Worm (Caenorhabditis elegans): ENCODE data around the gene tag-275.

Gene tag-275

DNA sequence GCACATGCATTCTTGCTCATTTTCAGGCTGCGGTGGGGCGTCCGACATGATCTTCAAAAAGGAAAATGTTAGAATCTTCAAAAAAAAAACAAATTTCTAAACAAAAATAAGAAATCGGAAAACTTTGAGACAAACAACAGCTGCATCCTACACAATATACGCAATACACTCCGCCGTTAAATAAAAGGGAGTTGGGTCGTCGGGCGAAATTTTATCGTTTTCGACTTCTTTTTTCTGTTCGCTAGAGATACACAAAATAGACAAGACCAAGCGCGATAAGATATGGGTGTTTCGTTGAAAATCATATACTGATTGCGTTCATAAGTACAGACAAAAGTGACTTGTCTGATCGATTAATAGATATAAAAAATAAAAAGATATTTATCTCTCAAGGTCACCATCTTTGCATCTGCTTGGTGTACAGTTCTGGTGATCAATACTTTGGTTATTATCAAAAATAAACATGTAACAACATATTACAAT lies 41.0 kb downstream of the tag-275 start, which contains the start of gene kynu-1:
Gene kynu-1, minus strand, starts transcription at position 51 of the 483 bp plus-strand sequence.
- TF ChIP-seq ceh-8 (GFP tag; optimal IDR thresholded peaks at IDR 0.05), result no peak
- TF ChIP-seq snu-23 (GFP tag; optimal IDR thresholded peaks at IDR 0.05), result peak; percentile 9
- peak; percentile 56 for TF ChIP-seq nhr-20 (tag; optimal IDR thresholded peaks at IDR 0.05)
- TF ChIP-seq elt-3 (tag; optimal IDR thresholded peaks at IDR 0.05), result peak in 3 of 6 experiments; percentile 43 to 84 (median 61)
- no peak for TF ChIP-seq unc-30 (tag; optimal IDR thresholded peaks at IDR 0.05)
- peak; percentile 62 for TF ChIP-seq lin-14 (GFP tag; optimal IDR thresholded peaks at IDR 0.05)
- TF ChIP-seq nhr-71 (tag; optimal IDR thresholded peaks at IDR 0.05), result peak; percentile 19
- TF ChIP-seq dsc-1 (tag; optimal IDR thresholded peaks at IDR 0.05), result no peak
- TF ChIP-seq nhr-28 (tag; optimal IDR thresholded peaks at IDR 0.05), result no peak
- no peak for TF ChIP-seq ceh-82 (tag; optimal IDR thresholded peaks at IDR 0.05)
- TF ChIP-seq tlp-1 (tag; optimal IDR thresholded peaks at IDR 0.05), result no peak
- TF ChIP-seq nhr-85 (tag), result peak; percentile 71
- peak; percentile 90 for TF ChIP-seq blmp-1 (tag; optimal IDR thresholded peaks at IDR 0.05)
- no peak for TF ChIP-seq hpl-2 (GFP tag; optimal IDR thresholded peaks at IDR 0.05)
- peak; percentile 25 for TF ChIP-seq nhr-90 (tag; optimal IDR thresholded peaks at IDR 0.05; ENCODE audit: poor library complexity)

DNA sequence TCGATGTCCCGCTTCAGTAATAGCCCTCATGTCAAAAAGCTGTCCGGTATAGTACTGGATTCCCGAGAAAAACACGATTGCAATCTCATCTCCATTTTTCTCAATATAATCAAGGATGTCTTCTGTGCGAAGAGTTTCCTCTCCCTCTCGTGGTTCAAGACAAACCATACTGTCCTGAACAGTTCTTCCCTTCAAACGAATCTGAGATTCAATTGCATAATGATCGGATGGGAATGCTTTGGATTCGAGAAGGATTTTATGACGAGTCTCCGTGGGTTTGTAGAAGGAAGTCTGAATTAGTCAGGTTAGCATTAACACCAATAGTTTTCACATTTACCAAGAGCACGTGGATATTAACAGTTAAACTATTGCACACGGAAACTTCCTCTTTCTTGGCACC lies 42.4 kb downstream of the tag-275 start:
- TF ChIP-seq zip-4 (GFP tag; optimal IDR thresholded peaks at IDR 0.05) (no peak), lin-15B (tag; optimal IDR thresholded peaks at IDR 0.05) (no peak), lin-39 (tag; optimal IDR thresholded peaks at IDR 0.05) (no peak), isw-1 (GFP tag; IDR thresholded peaks at IDR 0.05) (no peak), grh-1 (GFP tag; IDR thresholded peaks at IDR 0.05) (no peak), unc-130 (tag; optimal IDR thresholded peaks at IDR 0.05) (no peak), efl-3 (GFP tag; optimal IDR thresholded peaks at IDR 0.05) (no peak), alr-1 (tag; optimal IDR thresholded peaks at IDR 0.05; ENCODE audit: borderline replicate concordance) (no peak), snu-23 (GFP tag; optimal IDR thresholded peaks at IDR 0.05) (no peak), unc-98 (GFP tag; IDR thresholded peaks at IDR 0.05) (no peak), mep-1 (tag; optimal IDR thresholded peaks at IDR 0.05) (no peak), ces-1 (GFP tag; optimal IDR thresholded peaks at IDR 0.05) (no peak), egl-13 (tag; optimal IDR thresholded peaks at IDR 0.05) (no peak), lin-14 (GFP tag; optimal IDR thresholded peaks at IDR 0.05) (no peak), skn-1 (tag; optimal IDR thresholded peaks at IDR 0.05) (no peak), pqm-1 (tag; optimal IDR thresholded peaks at IDR 0.05) (no peak)

DNA sequence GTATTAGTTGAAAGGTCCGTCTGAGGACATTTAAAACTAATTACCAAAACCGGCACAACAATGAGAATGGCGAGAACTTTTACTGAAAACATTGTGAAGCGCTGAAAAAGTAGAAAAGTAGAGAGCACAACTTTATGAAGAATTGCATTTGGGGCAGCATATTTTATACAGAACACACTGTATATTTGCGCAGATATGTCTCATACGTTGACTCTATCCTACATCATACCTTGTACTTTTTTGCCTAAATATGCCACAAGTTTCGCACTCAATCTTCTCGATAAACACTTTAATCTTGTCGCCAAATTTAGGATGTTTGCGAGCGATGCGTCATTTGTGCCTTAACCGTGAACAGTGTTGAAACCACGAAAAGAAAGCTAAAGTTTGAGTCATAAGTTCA lies 47.1 kb downstream of the tag-275 start, which contains the start of gene C15H9.11:
Gene C15H9.11, minus strand, starts transcription at position 101 of the 400 bp plus-strand sequence.
- no peak for TF ChIP-seq mab-9 (GFP tag; IDR thresholded peaks at IDR 0.05)
- no peak for TF ChIP-seq dpl-1 (GFP tag; optimal IDR thresholded peaks at IDR 0.05)
- TF ChIP-seq nhr-12 (tag; optimal IDR thresholded peaks at IDR 0.05), result no peak
- no peak for TF ChIP-seq unc-62 (GFP tag; optimal IDR thresholded peaks at IDR 0.05)
- TF ChIP-seq lsy-2 (tag; optimal IDR thresholded peaks at IDR 0.05), result no peak
- no peak for TF ChIP-seq blmp-1 (tag; optimal IDR thresholded peaks at IDR 0.05)
- TF ChIP-seq fkh-8 (tag; optimal IDR thresholded peaks at IDR 0.05), result no peak
- no peak for TF ChIP-seq lin-39 (tag; optimal IDR thresholded peaks at IDR 0.05)

DNA sequence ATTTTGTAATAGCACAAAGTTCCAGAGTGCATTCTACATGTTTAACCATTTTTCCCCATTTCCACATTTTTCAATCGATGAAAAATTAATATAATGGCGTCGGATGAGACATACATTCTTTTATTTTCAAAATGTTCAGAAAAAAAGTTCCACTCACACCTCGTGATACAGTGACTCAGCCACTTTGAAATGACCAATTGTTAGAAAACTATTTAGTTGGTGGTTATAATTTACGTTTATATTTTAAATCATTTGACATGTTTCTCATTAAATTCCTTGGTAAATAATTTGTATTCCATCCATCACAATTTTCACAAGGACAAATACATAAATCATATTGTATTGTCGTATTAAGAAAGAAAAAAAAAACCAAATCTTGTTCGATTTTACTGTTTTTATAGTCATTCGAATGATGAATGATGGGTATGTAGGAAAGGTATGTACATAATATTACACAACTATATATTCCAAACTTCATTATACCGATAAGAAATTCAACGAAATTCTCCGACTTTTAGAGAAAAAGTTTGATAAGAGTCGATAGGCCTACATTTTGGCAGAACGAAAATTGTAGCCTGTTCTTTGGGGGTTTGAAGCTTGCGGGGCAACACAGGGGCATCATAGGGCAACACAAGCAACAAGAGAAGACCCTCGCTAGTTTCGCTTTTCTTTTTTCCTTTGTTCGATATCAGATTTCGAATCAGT lies 49.8 kb downstream of the tag-275 start:
- TF ChIP-seq elt-2 (tag; optimal IDR thresholded peaks at IDR 0.05) (peak; percentile 0), blmp-1 (tag; optimal IDR thresholded peaks at IDR 0.05) (peak; percentile 83), mef-2 (tag; optimal IDR thresholded peaks at IDR 0.05) (no peak), C16A3.4 (tag; optimal IDR thresholded peaks at IDR 0.05) (no peak), ztf-4 (tag; optimal IDR thresholded peaks at IDR 0.05) (no peak), tlp-1 (tag; optimal IDR thresholded peaks at IDR 0.05) (no peak), aly-2 (tag; optimal IDR thresholded peaks at IDR 0.05) (no peak), xbp-1 (tag; optimal IDR thresholded peaks at IDR 0.05) (no peak), nhr-237 (tag; optimal IDR thresholded peaks at IDR 0.05) (no peak), F16B12.6 (tag; optimal IDR thresholded peaks at IDR 0.05) (no peak), nhr-19 (GFP tag; conservative IDR thresholded peaks at IDR 0.05) (no peak), nhr-20 (tag; optimal IDR thresholded peaks at IDR 0.05) (no peak), snu-23 (GFP tag; optimal IDR thresholded peaks at IDR 0.05) (no peak), sptf-1 (tag; optimal IDR thresholded peaks at IDR 0.05) (no peak), nhr-84 (tag; optimal IDR thresholded peaks at IDR 0.05) (no peak), pqm-1 (tag; optimal IDR thresholded peaks at IDR 0.05) (no peak), swsn-7 (tag; optimal IDR thresholded peaks at IDR 0.05) (no peak)
